In genomic region chr2L:5567103-5567502, dm6 we compare ENCODE assay signal across 5 fruit fly cellular contexts.
A peak's percentile ranks its signal among the peaks of the same experiment; 100 is the strongest.
TF ChIP-seq lines count a peak whose summit lies in the region.

No protein-coding gene starts in this region.

- no peak for TF ChIP-seq CTCF in whole organism, embryonic (GFP tag; optimal IDR thresholded peaks at IDR 0.05; lab: Kevin White, UChicago)

TF ChIP-seq in whole organism, adult, 20 proteins besides CTCF, POLR2A, EP300 and RAD21:
- TF ChIP-seq CG14711 (tag; optimal IDR thresholded peaks at IDR 0.05; lab: Kevin White, UChicago) (peak; percentile 11), bab1 (GFP tag; optimal IDR thresholded peaks at IDR 0.05; lab: Kevin White, UChicago) (no peak)

TF ChIP-seq in whole organism, embryonic, 481 proteins besides CTCF, POLR2A, EP300 and RAD21 (continues in another document):
- no peak for TF ChIP-seq Med (GFP tag; lab: Kevin White, UChicago)
- TF ChIP-seq HLH3B (GFP tag; IDR thresholded peaks at IDR 0.05; lab: Robert Waterston, UW): 0 out of 2 replicates have a peak, but pooled peaks have one; percentile 12
- 0 out of 3 replicates have a peak, but pooled peaks have one; percentile 18 for TF ChIP-seq Aef1 (GFP tag; IDR thresholded peaks at IDR 0.05; lab: Robert Waterston, UW)
- TF ChIP-seq slbo (GFP tag; IDR thresholded peaks at IDR 0.05; lab: Robert Waterston, UW): peak; percentile 45
- no peak for TF ChIP-seq nerfin-2 (GFP tag; IDR thresholded peaks at IDR 0.05; lab: Robert Waterston, UW; ENCODE audit: partially characterized antibody)
- peak; percentile 86 for TF ChIP-seq Drgx (GFP tag; IDR thresholded peaks at IDR 0.05; lab: Robert Waterston, UW)
- 0 out of 2 replicates have a peak, but pooled peaks have one; percentile 24 for TF ChIP-seq CG32772 (GFP tag; IDR thresholded peaks at IDR 0.05; lab: Robert Waterston, UW)
- TF ChIP-seq CG2678 (tag; optimal IDR thresholded peaks at IDR 0.05; lab: Kevin White, UChicago): peak; percentile 20
- no peak for TF ChIP-seq pita (GFP tag; optimal IDR thresholded peaks at IDR 0.05; lab: Kevin White, UChicago)
- TF ChIP-seq H15 (GFP tag; IDR thresholded peaks at IDR 0.05; lab: Robert Waterston, UW): 0 out of 3 replicates have a peak, but pooled peaks have one; percentile 35
- peak; percentile 52; the same call in 2 of the 3 replicates for TF ChIP-seq row (GFP tag; IDR thresholded peaks at IDR 0.05; lab: Robert Waterston, UW)
- TF ChIP-seq Ets65A (GFP tag; lab: Kevin White, UChicago): peak; percentile 12
- TF ChIP-seq Hr51 (GFP tag; optimal IDR thresholded peaks at IDR 0.05; lab: Kevin White, UChicago): peak in 1 of 2 experiments; percentile 12
- peak; percentile 38; the same call in 1 of the 2 replicates for TF ChIP-seq ranshi (GFP tag; IDR thresholded peaks at IDR 0.05; lab: Robert Waterston, UW)
- TF ChIP-seq bsh (GFP tag; optimal IDR thresholded peaks at IDR 0.05; lab: Kevin White, UChicago): peak in 1 of 2 experiments; percentile 20
- TF ChIP-seq esg (GFP tag; conservative IDR thresholded peaks at IDR 0.05; lab: Robert Waterston, UW): 0 out of 2 replicates have a peak, but pooled peaks have one; percentile 20
- TF ChIP-seq CG4707 (GFP tag; optimal IDR thresholded peaks at IDR 0.05; lab: Kevin White, UChicago): peak; percentile 30
- TF ChIP-seq Xrp1 (GFP tag; IDR thresholded peaks at IDR 0.05; lab: Robert Waterston, UW): peak; percentile 64
- peak; percentile 37 for TF ChIP-seq CG11504 (tag; optimal IDR thresholded peaks at IDR 0.05; lab: Kevin White, UChicago)
- 0 out of 3 replicates have a peak, but pooled peaks have one; percentile 43 for TF ChIP-seq CG11456 (GFP tag; IDR thresholded peaks at IDR 0.05; lab: Robert Waterston, UW)

TF ChIP-seq in whole organism, prepupa, 60 proteins besides CTCF, POLR2A, EP300 and RAD21 (continues in another document):
- TF ChIP-seq Sox14 (GFP tag; optimal IDR thresholded peaks at IDR 0.05; lab: Kevin White, UChicago): peak; percentile 12
- peak; percentile 42 for TF ChIP-seq CG8632 (GFP tag; optimal IDR thresholded peaks at IDR 0.05; lab: Kevin White, UChicago)
- TF ChIP-seq esn (GFP tag; optimal IDR thresholded peaks at IDR 0.05; lab: Kevin White, UChicago): no peak
- TF ChIP-seq spab (GFP tag; optimal IDR thresholded peaks at IDR 0.05; lab: Kevin White, UChicago): peak; percentile 44
- peak; percentile 50 for TF ChIP-seq CG6276 (GFP tag; optimal IDR thresholded peaks at IDR 0.05; lab: Kevin White, UChicago)
- TF ChIP-seq Hr4 (GFP tag; optimal IDR thresholded peaks at IDR 0.05; lab: Kevin White, UChicago): peak; percentile 58
- peak; percentile 52 for TF ChIP-seq acj6 (GFP tag; optimal IDR thresholded peaks at IDR 0.05; lab: Kevin White, UChicago)
- peak; percentile 52 for TF ChIP-seq CG10631 (GFP tag; optimal IDR thresholded peaks at IDR 0.05; lab: Kevin White, UChicago)
- peak; percentile 36 for TF ChIP-seq svp (GFP tag; lab: Kevin White, UChicago)
- no peak for TF ChIP-seq CG4318 (GFP tag; optimal IDR thresholded peaks at IDR 0.05; lab: Kevin White, UChicago)
- TF ChIP-seq fkh (GFP tag; optimal IDR thresholded peaks at IDR 0.05; lab: Kevin White, UChicago): no peak
- TF ChIP-seq Sox102F (GFP tag; optimal IDR thresholded peaks at IDR 0.05; lab: Kevin White, UChicago): no peak
- TF ChIP-seq CG1621 (tag; optimal IDR thresholded peaks at IDR 0.05; lab: Kevin White, UChicago): peak; percentile 41
- TF ChIP-seq fd85E (GFP tag; optimal IDR thresholded peaks at IDR 0.05; lab: Kevin White, UChicago): no peak
- no peak for TF ChIP-seq Hr38 (GFP tag; optimal IDR thresholded peaks at IDR 0.05; lab: Kevin White, UChicago)
- TF ChIP-seq Eip75B (GFP tag; optimal IDR thresholded peaks at IDR 0.05; lab: Kevin White, UChicago): peak; percentile 24
- TF ChIP-seq Hr39 (GFP tag; optimal IDR thresholded peaks at IDR 0.05; lab: Kevin White, UChicago): no peak
- peak; percentile 37 for TF ChIP-seq achi (GFP tag; optimal IDR thresholded peaks at IDR 0.05; lab: Kevin White, UChicago)
- peak; percentile 8 for TF ChIP-seq CG6808 (GFP tag; optimal IDR thresholded peaks at IDR 0.05; lab: Kevin White, UChicago)
- TF ChIP-seq net (GFP tag; optimal IDR thresholded peaks at IDR 0.05; lab: Kevin White, UChicago): peak; percentile 15
- peak; percentile 77 for TF ChIP-seq CG11294 (GFP tag; IDR thresholded peaks at IDR 0.05; lab: Robert Waterston, UW)
- TF ChIP-seq CG6163 (GFP tag; IDR thresholded peaks at IDR 0.05; lab: Robert Waterston, UW): peak; percentile 86
- TF ChIP-seq CG11902 (GFP tag; optimal IDR thresholded peaks at IDR 0.05; lab: Kevin White, UChicago): no peak
- peak; percentile 60 for TF ChIP-seq CG32006 (GFP tag; optimal IDR thresholded peaks at IDR 0.05; lab: Kevin White, UChicago)

TF ChIP-seq in whole organism, pupa, 21 proteins besides CTCF, POLR2A, EP300 and RAD21:
- TF ChIP-seq CG34367 (tag; optimal IDR thresholded peaks at IDR 0.05; lab: Kevin White, UChicago): peak; percentile 30
- TF ChIP-seq gl (tag; optimal IDR thresholded peaks at IDR 0.05; lab: Kevin White, UChicago): no peak
- peak; percentile 63 for TF ChIP-seq CG8301 (tag; optimal IDR thresholded peaks at IDR 0.05; lab: Kevin White, UChicago)
- peak; percentile 44; the same call in 1 of the 3 replicates for TF ChIP-seq fd96Ca (GFP tag; IDR thresholded peaks at IDR 0.05; lab: Robert Waterston, UW)
- peak; percentile 0 for TF ChIP-seq Pif1B (GFP tag; optimal IDR thresholded peaks at IDR 0.05; lab: Kevin White, UChicago)
- TF ChIP-seq CG12605 (GFP tag; IDR thresholded peaks at IDR 0.05; lab: Robert Waterston, UW): peak; percentile 81
- no peak for TF ChIP-seq D1 (tag; optimal IDR thresholded peaks at IDR 0.05; lab: Kevin White, UChicago)
- TF ChIP-seq CG14655 (GFP tag; optimal IDR thresholded peaks at IDR 0.05; lab: Kevin White, UChicago): peak; percentile 63
- TF ChIP-seq Ets98B (GFP tag; IDR thresholded peaks at IDR 0.05; lab: Robert Waterston, UW): peak; percentile 84
- TF ChIP-seq CG17806 (tag; optimal IDR thresholded peaks at IDR 0.05; lab: Kevin White, UChicago): peak; percentile 60
- TF ChIP-seq EcR (GFP tag; optimal IDR thresholded peaks at IDR 0.05; lab: Kevin White, UChicago): no peak
- TF ChIP-seq Pif1A (GFP tag; optimal IDR thresholded peaks at IDR 0.05; lab: Kevin White, UChicago): peak; percentile 20
- peak; percentile 72; the same call in 1 of the 2 replicates for TF ChIP-seq CG32121 (GFP tag; IDR thresholded peaks at IDR 0.05; lab: Robert Waterston, UW)
- peak; percentile 64 for TF ChIP-seq CG15710 (tag; optimal IDR thresholded peaks at IDR 0.05; lab: Kevin White, UChicago)
- no peak for TF ChIP-seq CG13204 (GFP tag; optimal IDR thresholded peaks at IDR 0.05; lab: Kevin White, UChicago)
- TF ChIP-seq Snoo (tag; optimal IDR thresholded peaks at IDR 0.05; lab: Kevin White, UChicago): no peak
- TF ChIP-seq rn (GFP tag; IDR thresholded peaks at IDR 0.05; lab: Robert Waterston, UW): peak; percentile 40; the same call in 1 of the 2 replicates
- TF ChIP-seq CG10348 (GFP tag; IDR thresholded peaks at IDR 0.05; lab: Robert Waterston, UW): no peak
- peak; percentile 71 for TF ChIP-seq CG8159 (tag; optimal IDR thresholded peaks at IDR 0.05; lab: Kevin White, UChicago)
- TF ChIP-seq CG9948 (tag; optimal IDR thresholded peaks at IDR 0.05; lab: Kevin White, UChicago): peak; percentile 57
- TF ChIP-seq CG4496 (GFP tag; IDR thresholded peaks at IDR 0.05; lab: Robert Waterston, UW): peak; percentile 89

TF ChIP-seq in whole organism, wandering third instar larva, 38 proteins besides CTCF, POLR2A, EP300 and RAD21:
- TF ChIP-seq Jra (GFP tag; optimal IDR thresholded peaks at IDR 0.05; lab: Kevin White, UChicago) (no peak), foxo (GFP tag; optimal IDR thresholded peaks at IDR 0.05; lab: Kevin White, UChicago) (peak in 1 of 2 experiments; percentile 2), HLH106 (tag; optimal IDR thresholded peaks at IDR 0.05; lab: Kevin White, UChicago) (peak; percentile 14), Mio (GFP tag; optimal IDR thresholded peaks at IDR 0.05; lab: Kevin White, UChicago) (no peak), Rel (GFP tag; optimal IDR thresholded peaks at IDR 0.05; lab: Kevin White, UChicago) (no peak), Rel (tag; optimal IDR thresholded peaks at IDR 0.05; lab: Kevin White, UChicago) (no peak), brk (GFP tag; optimal IDR thresholded peaks at IDR 0.05; lab: Kevin White, UChicago) (no peak), dl (GFP tag; optimal IDR thresholded peaks at IDR 0.05; lab: Kevin White, UChicago; ENCODE audit: insufficient read depth in 1 of 2, partially characterized antibody in 2 of 2) (no peak), CG9705 (GFP tag; optimal IDR thresholded peaks at IDR 0.05; lab: Kevin White, UChicago) (no peak), dsf (GFP tag; optimal IDR thresholded peaks at IDR 0.05; lab: Kevin White, UChicago; ENCODE audit: borderline replicate concordance) (no peak)
TF ChIP-seq in whole organism, wandering third instar larva: peak in this region for 2.
